Worm (Caenorhabditis elegans): ENCODE data around the gene his-4.

Gene his-4

ce11 chrV:16040140-16040827 is at the start of gene his-4, which contains the start of gene his-3:
Gene his-4 (minus strand): TSS chrV:16040515.
Gene his-3 (plus strand): TSS chrV:16040808.
- TF ChIP-seq ama-1 (optimal IDR thresholded peaks at IDR 0.05) (peak; percentile 87), aly-1 (tag; optimal IDR thresholded peaks at IDR 0.05) (peak; percentile 58), sea-1 (GFP tag; conservative IDR thresholded peaks at IDR 0.05) (peak; percentile 69), pes-1 (GFP tag; IDR thresholded peaks at IDR 0.05) (peak; percentile 80), tbx-11 (GFP tag; IDR thresholded peaks at IDR 0.05) (0 out of 2 replicates have a peak, but pooled peaks have one; percentile 4), tbx-37 (GFP tag; conservative IDR thresholded peaks at IDR 0.05) (0 out of 2 replicates have a peak, but pooled peaks have one; percentile 9), flt-1 (GFP tag; IDR thresholded peaks at IDR 0.05) (peak; percentile 59; the same call in 1 of the 2 replicates)

- TF ChIP-seq flt-1 (GFP tag; IDR thresholded peaks at IDR 0.05) (no peak), ama-1 (optimal IDR thresholded peaks at IDR 0.05) (no peak), pes-1 (GFP tag; IDR thresholded peaks at IDR 0.05) (no peak), hnd-1 (tag; optimal IDR thresholded peaks at IDR 0.05) (no peak), ets-7 (tag; optimal IDR thresholded peaks at IDR 0.05) (no peak), hmbx-1 (tag; optimal IDR thresholded peaks at IDR 0.05) (no peak), ceh-36 (tag; optimal IDR thresholded peaks at IDR 0.05) (no peak), sea-1 (GFP tag; conservative IDR thresholded peaks at IDR 0.05) (no peak), aly-1 (tag; optimal IDR thresholded peaks at IDR 0.05) (no peak), tbx-37 (GFP tag; conservative IDR thresholded peaks at IDR 0.05) (no peak), scrt-1 (GFP tag; IDR thresholded peaks at IDR 0.05) (no peak), tbx-11 (GFP tag; IDR thresholded peaks at IDR 0.05) (no peak), tra-4 (tag; optimal IDR thresholded peaks at IDR 0.05) (no peak)
Measured at ce11 chrV:16080678-16081077, 40.4 kb upstream of the his-4 start.

- TF ChIP-seq tra-4 (tag; optimal IDR thresholded peaks at IDR 0.05), result no peak
- no peak for TF ChIP-seq sea-1 (GFP tag; conservative IDR thresholded peaks at IDR 0.05)
- TF ChIP-seq hnd-1 (tag; optimal IDR thresholded peaks at IDR 0.05), result no peak
- TF ChIP-seq ceh-36 (tag; optimal IDR thresholded peaks at IDR 0.05), result no peak
- TF ChIP-seq hmg-4 (GFP tag; optimal IDR thresholded peaks at IDR 0.05), result no peak
- TF ChIP-seq F13C5.2 (tag; optimal IDR thresholded peaks at IDR 0.05), result no peak
- TF ChIP-seq B0310.2 (tag; optimal IDR thresholded peaks at IDR 0.05), result no peak
- TF ChIP-seq ets-7 (tag; optimal IDR thresholded peaks at IDR 0.05), result no peak
- TF ChIP-seq ceh-13 (GFP tag; optimal IDR thresholded peaks at IDR 0.05), result no peak
- TF ChIP-seq tbx-11 (GFP tag; IDR thresholded peaks at IDR 0.05), result no peak
- no peak for TF ChIP-seq tbx-37 (GFP tag; conservative IDR thresholded peaks at IDR 0.05)
- no peak for TF ChIP-seq flt-1 (GFP tag; IDR thresholded peaks at IDR 0.05)
- no peak for TF ChIP-seq scrt-1 (GFP tag; IDR thresholded peaks at IDR 0.05)
- TF ChIP-seq aly-1 (tag; optimal IDR thresholded peaks at IDR 0.05), result no peak
- no peak for TF ChIP-seq hmbx-1 (tag; optimal IDR thresholded peaks at IDR 0.05)
- no peak for TF ChIP-seq ama-1 (optimal IDR thresholded peaks at IDR 0.05)
- no peak for TF ChIP-seq pes-1 (GFP tag; IDR thresholded peaks at IDR 0.05)
Measured at ce11 chrV:16080039-16080438, 39.7 kb upstream of the his-4 start.

ce11 chrV:16075250-16075709 is 35.0 kb upstream of the his-4 start, which contains the start of the genes F14H3.12 and srj-29:
Gene F14H3.12 (minus strand): TSS chrV:16075323.
Gene srj-29 (plus strand): TSS chrV:16075659.
- TF ChIP-seq hmbx-1 (tag; optimal IDR thresholded peaks at IDR 0.05), result no peak
- no peak for TF ChIP-seq ets-7 (tag; optimal IDR thresholded peaks at IDR 0.05)
- no peak for TF ChIP-seq hnd-1 (tag; optimal IDR thresholded peaks at IDR 0.05)
- TF ChIP-seq scrt-1 (GFP tag; IDR thresholded peaks at IDR 0.05), result no peak
- no peak for TF ChIP-seq tra-4 (tag; optimal IDR thresholded peaks at IDR 0.05)
- TF ChIP-seq B0310.2 (tag; optimal IDR thresholded peaks at IDR 0.05), result no peak
- no peak for TF ChIP-seq flt-1 (GFP tag; IDR thresholded peaks at IDR 0.05)
- TF ChIP-seq aly-1 (tag; optimal IDR thresholded peaks at IDR 0.05), result no peak
- TF ChIP-seq F13C5.2 (tag; optimal IDR thresholded peaks at IDR 0.05), result no peak
- no peak for TF ChIP-seq ama-1 (optimal IDR thresholded peaks at IDR 0.05)
- TF ChIP-seq ceh-36 (tag; optimal IDR thresholded peaks at IDR 0.05), result no peak
- no peak for TF ChIP-seq tbx-11 (GFP tag; IDR thresholded peaks at IDR 0.05)
- no peak for TF ChIP-seq ceh-13 (GFP tag; optimal IDR thresholded peaks at IDR 0.05)
- TF ChIP-seq sea-1 (GFP tag; conservative IDR thresholded peaks at IDR 0.05), result no peak
- no peak for TF ChIP-seq pes-1 (GFP tag; IDR thresholded peaks at IDR 0.05)

ce11 chrV:16073856-16074255 is 33.5 kb upstream of the his-4 start, which contains the start of gene srj-10:
Gene srj-10 (minus strand): TSS chrV:16073956.
- TF ChIP-seq scrt-1 (GFP tag; IDR thresholded peaks at IDR 0.05) (no peak), pes-1 (GFP tag; IDR thresholded peaks at IDR 0.05) (no peak), ceh-36 (tag; optimal IDR thresholded peaks at IDR 0.05) (no peak), sea-1 (GFP tag; conservative IDR thresholded peaks at IDR 0.05) (no peak)

ce11 chrV:16071167-16071566 is 30.9 kb upstream of the his-4 start, which contains the start of gene nhr-176:
Gene nhr-176 (plus strand): TSS chrV:16071325.
- no peak for TF ChIP-seq pes-1 (GFP tag; IDR thresholded peaks at IDR 0.05)
- TF ChIP-seq tra-4 (tag; optimal IDR thresholded peaks at IDR 0.05), result no peak
- TF ChIP-seq flt-1 (GFP tag; IDR thresholded peaks at IDR 0.05), result no peak
- no peak for TF ChIP-seq sea-1 (GFP tag; conservative IDR thresholded peaks at IDR 0.05)
- no peak for TF ChIP-seq aly-1 (tag; optimal IDR thresholded peaks at IDR 0.05)
- TF ChIP-seq tbx-11 (GFP tag; IDR thresholded peaks at IDR 0.05), result no peak
- no peak for TF ChIP-seq B0310.2 (tag; optimal IDR thresholded peaks at IDR 0.05)
- TF ChIP-seq hmg-4 (GFP tag; optimal IDR thresholded peaks at IDR 0.05), result no peak
- TF ChIP-seq hnd-1 (tag; optimal IDR thresholded peaks at IDR 0.05), result no peak
- TF ChIP-seq ets-7 (tag; optimal IDR thresholded peaks at IDR 0.05), result no peak
- no peak for TF ChIP-seq ceh-36 (tag; optimal IDR thresholded peaks at IDR 0.05)
- no peak for TF ChIP-seq scrt-1 (GFP tag; IDR thresholded peaks at IDR 0.05)
- TF ChIP-seq hmbx-1 (tag; optimal IDR thresholded peaks at IDR 0.05), result no peak
- no peak for TF ChIP-seq ceh-13 (GFP tag; optimal IDR thresholded peaks at IDR 0.05)
- no peak for TF ChIP-seq tbx-37 (GFP tag; conservative IDR thresholded peaks at IDR 0.05)
- no peak for TF ChIP-seq ama-1 (optimal IDR thresholded peaks at IDR 0.05)
- no peak for TF ChIP-seq F13C5.2 (tag; optimal IDR thresholded peaks at IDR 0.05)

- TF ChIP-seq hnd-1 (tag; optimal IDR thresholded peaks at IDR 0.05) (no peak), ceh-36 (tag; optimal IDR thresholded peaks at IDR 0.05) (no peak), F13C5.2 (tag; optimal IDR thresholded peaks at IDR 0.05) (no peak), B0310.2 (tag; optimal IDR thresholded peaks at IDR 0.05) (no peak), scrt-1 (GFP tag; IDR thresholded peaks at IDR 0.05) (no peak), aly-1 (tag; optimal IDR thresholded peaks at IDR 0.05) (no peak), tbx-11 (GFP tag; IDR thresholded peaks at IDR 0.05) (no peak), pes-1 (GFP tag; IDR thresholded peaks at IDR 0.05) (no peak), ceh-13 (GFP tag; optimal IDR thresholded peaks at IDR 0.05) (no peak), hmg-4 (GFP tag; optimal IDR thresholded peaks at IDR 0.05) (no peak), hmbx-1 (tag; optimal IDR thresholded peaks at IDR 0.05) (no peak), tbx-37 (GFP tag; conservative IDR thresholded peaks at IDR 0.05) (no peak), tra-4 (tag; optimal IDR thresholded peaks at IDR 0.05) (no peak), ets-7 (tag; optimal IDR thresholded peaks at IDR 0.05) (no peak)
Measured at ce11 chrV:16068938-16069337, 28.6 kb upstream of the his-4 start, which contains the start of gene cyp-35D1. Gene cyp-35D1 (plus strand): TSS chrV:16069238.
